Worm (Caenorhabditis elegans) whole organism, young adult: Measurements from ENCODE around the gene cest-24.

Source experiments
- F39B2.1 ChIP-seq: fragments of 200-800 bp; sonication (Bioruptor generic); IDR thresholded peaks from 2 replicates; pipeline ENCODE4 v1.3.6; 2022; ENCODE audit warnings: missing genetic modification reagents, missing genetic modification characterization, missing compliant biosample characterization
- F49E8.2 ChIP-seq: sonication (generic microtip); optimal IDR thresholded peaks from 3 replicates; lab custom pipeline; 2017; ENCODE audit warnings: missing genetic modification characterization, mild to moderate bottlenecking, missing compliant biosample characterization, antibody characterized with exemption, moderate library complexity; ENCODE audit not compliant: insufficient read depth
- akir-1 ChIP-seq: fragments of 200-800 bp; sonication (Bioruptor generic); optimal IDR thresholded peaks from 2 replicates; lab custom pipeline; 2018; ENCODE audit warnings: mild to moderate bottlenecking, missing genetic modification characterization, moderate library complexity, missing compliant biosample characterization
- ama-1 ChIP-seq, 3 experiments: fragments of 150-350 bp in 1 of 3; sonication (generic microtip) in 2 of 3; optimal IDR thresholded peaks; 2 replicates each; lab custom pipeline; 2014 to 2018; ENCODE audit warnings: missing biosample characterization in 2 of 3, missing genetic modification characterization in 2 of 3, missing genetic modification reagents in 2 of 3
- aptf-3 ChIP-seq: fragments of 200-800 bp; sonication (Bioruptor generic); IDR thresholded peaks from 2 replicates; pipeline ENCODE4 v1.3.6; 2022; ENCODE audit warnings: missing genetic modification characterization, missing compliant biosample characterization
- ceh-100 ChIP-seq: fragments of 200-800 bp; sonication (Bioruptor generic); IDR thresholded peaks from 2 replicates; pipeline ENCODE4 v1.3.6; 2022; ENCODE audit warnings: missing genetic modification reagents, missing genetic modification characterization, missing compliant biosample characterization
- efl-1 ChIP-seq: fragments of 150-350 bp; optimal IDR thresholded peaks from 2 replicates; lab custom pipeline; 2014; ENCODE audit warnings: missing biosample characterization, missing genetic modification reagents, missing genetic modification characterization
- lin-35 ChIP-seq, 3 experiments: fragments of 150-350 bp in 2 of 3; sonication (generic microtip) in 1 of 3; optimal IDR thresholded peaks; 2 replicates each; lab custom pipeline; 2014 to 2018; ENCODE audit warnings: missing biosample characterization in 3 of 3, missing genetic modification characterization in 3 of 3, missing genetic modification reagents in 3 of 3
- nfya-1 ChIP-seq: sonication (generic microtip); optimal IDR thresholded peaks from 2 replicates; lab custom pipeline; 2017; ENCODE audit warnings: antibody characterized with exemption, missing compliant biosample characterization, missing genetic modification characterization, borderline replicate concordance; ENCODE audit not compliant: insufficient read depth
- nhr-90 ChIP-seq: sonication (generic microtip); optimal IDR thresholded peaks from 2 replicates; lab custom pipeline; 2016; ENCODE audit warnings: missing genotype, mild to moderate bottlenecking, missing genetic modification characterization, missing compliant biosample characterization
- snpc-1.3 ChIP-seq: sonication (generic microtip); optimal IDR thresholded peaks from 2 replicates; lab custom pipeline; 2017; ENCODE audit warnings: missing genetic modification characterization, mild to moderate bottlenecking, missing compliant biosample characterization, antibody characterized with exemption, moderate library complexity, missing genotype, missing genetic modification reagents; ENCODE audit not compliant: insufficient read depth
- tlf-1 ChIP-seq: fragments of 200-800 bp; sonication (Bioruptor generic); optimal IDR thresholded peaks from 2 replicates; lab custom pipeline; 2018; ENCODE audit warnings: mild to moderate bottlenecking, missing genetic modification characterization, missing compliant biosample characterization
- unc-62 ChIP-seq: fragments of 150-350 bp; optimal IDR thresholded peaks from 2 replicates; lab custom pipeline; 2014; ENCODE audit warnings: missing biosample characterization, missing genetic modification reagents, missing genetic modification characterization
- ztf-28 ChIP-seq: fragments of 200-800 bp; sonication (Bioruptor generic); IDR thresholded peaks from 2 replicates; pipeline ENCODE4 v1.3.6; 2022; ENCODE audit warnings: missing genetic modification reagents, missing genetic modification characterization, missing compliant biosample characterization

DNA sequence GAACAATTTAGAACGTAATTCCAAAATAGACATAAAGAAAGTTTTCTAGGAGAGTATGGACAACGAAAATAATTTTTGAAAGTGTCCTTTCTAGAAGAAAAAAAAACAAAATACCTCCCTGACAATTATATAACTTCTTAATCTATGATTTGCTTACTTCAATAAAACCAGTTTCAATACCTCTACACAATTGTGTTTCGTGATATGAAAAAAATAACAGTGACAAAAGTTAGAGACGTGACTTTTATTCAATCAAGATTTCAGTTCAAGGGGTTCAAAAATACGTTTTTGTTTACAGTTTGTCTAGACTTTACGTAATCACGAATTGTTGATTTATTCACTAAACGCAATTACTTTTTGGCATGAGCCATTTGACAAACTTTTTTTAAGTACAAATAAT, 4.5 kb downstream of the cest-24 start:
- TF ChIP-seq ztf-28 (GFP tag; lab: Robert Waterston, UW) (no peak), F49E8.2 (tag; lab: Kevin White, UChicago) (no peak), lin-35 (GFP tag; optimal IDR thresholded peaks at IDR 0.05; lab: Kevin White, UChicago) (no peak), ama-1 (optimal IDR thresholded peaks at IDR 0.05; lab: Kevin White, UChicago) (no peak), ama-1 (GFP tag; optimal IDR thresholded peaks at IDR 0.05; lab: Kevin White, UChicago) (no peak), efl-1 (no peak), tlf-1 (GFP tag; lab: Kevin White, UChicago) (no peak), F39B2.1 (GFP tag; lab: Robert Waterston, UW) (no peak), akir-1 (no peak), nhr-90 (tag; lab: Kevin White, UChicago) (no peak), ceh-100 (GFP tag; lab: Robert Waterston, UW) (no peak), aptf-3 (no peak), nfya-1 (no peak), snpc-1.3 (tag; lab: Kevin White, UChicago) (no peak), unc-62 (GFP tag; lab: Kevin White, UChicago) (no peak)
